Worm (Caenorhabditis elegans) whole organism, L2 larva: ENCODE measurements around the gene ZK783.7.

ENCODE experiments used
- C34F6.9 ChIP-seq: fragments of 150-350 bp; optimal IDR thresholded peaks from 2 replicates; lab custom pipeline; 2014; ENCODE audit warnings: missing biosample characterization, missing genetic modification characterization
- F13H6.1 ChIP-seq: sonication (generic microtip); optimal IDR thresholded peaks from 2 replicates; lab custom pipeline; 2016; ENCODE audit warnings: missing genetic modification characterization, missing compliant biosample characterization
- R02D3.7 ChIP-seq: fragments of 150-350 bp; optimal IDR thresholded peaks from 2 replicates; lab custom pipeline; 2014; ENCODE audit warnings: missing biosample characterization, missing genetic modification characterization
- Y55F3AM.14 ChIP-seq: fragments of 200-800 bp; sonication (Bioruptor generic); optimal IDR thresholded peaks from 2 replicates; lab custom pipeline; 2018; ENCODE audit warnings: mild to moderate bottlenecking, missing genetic modification characterization, missing compliant biosample characterization
- alr-1 ChIP-seq: fragments of 150-350 bp; optimal IDR thresholded peaks from 2 replicates; lab custom pipeline; 2014; ENCODE audit warnings: missing biosample characterization, missing genetic modification characterization
- ama-1 ChIP-seq: fragments of 150-350 bp; optimal IDR thresholded peaks from 2 replicates; lab custom pipeline; 2018; ENCODE audit warnings: inconsistent platforms
- blmp-1 ChIP-seq: sonication (generic microtip); optimal IDR thresholded peaks from 2 replicates; lab custom pipeline; 2017; ENCODE audit warnings: missing genetic modification characterization, mild to moderate bottlenecking, missing compliant biosample characterization, antibody characterized with exemption, moderate library complexity; ENCODE audit not compliant: insufficient read depth
- ceh-82 ChIP-seq: fragments of 150-350 bp; optimal IDR thresholded peaks from 2 replicates; lab custom pipeline; 2014; ENCODE audit warnings: missing biosample characterization, missing genetic modification characterization
- crh-2 ChIP-seq: sonication (generic microtip); optimal IDR thresholded peaks from 2 replicates; lab custom pipeline; 2017; ENCODE audit warnings: missing biosample characterization, missing genetic modification characterization
- dmd-4 ChIP-seq: sonication (generic microtip); optimal IDR thresholded peaks from 2 replicates; lab custom pipeline; 2017; ENCODE audit warnings: missing biosample characterization, missing genetic modification characterization
- egl-27 ChIP-seq: sonication (generic microtip); optimal IDR thresholded peaks from 3 replicates; lab custom pipeline; 2017; ENCODE audit warnings: missing biosample characterization, missing genetic modification reagents, missing genetic modification characterization
- elt-1 ChIP-seq: fragments of 150-350 bp; optimal IDR thresholded peaks from 2 replicates; lab custom pipeline; 2014; ENCODE audit warnings: missing biosample characterization, missing genetic modification characterization
- elt-3 ChIP-seq: sonication (generic microtip); optimal IDR thresholded peaks from 2 replicates; lab custom pipeline; 2017; ENCODE audit warnings: missing biosample characterization, missing genetic modification characterization
- fos-1 ChIP-seq: fragments of 150-350 bp; optimal IDR thresholded peaks from 2 replicates; lab custom pipeline; 2014; ENCODE audit warnings: missing biosample characterization, missing genetic modification characterization
- gmeb-1 ChIP-seq: fragments of 150-350 bp; optimal IDR thresholded peaks from 2 replicates; lab custom pipeline; 2014; ENCODE audit warnings: missing biosample characterization, missing genetic modification characterization
- lin-11 ChIP-seq: fragments of 150-350 bp; sonication (generic microtip); optimal IDR thresholded peaks from 2 replicates; lab custom pipeline; 2014; ENCODE audit warnings: missing biosample characterization, missing genetic modification characterization, inconsistent platforms, mixed read lengths
- lin-39 ChIP-seq: fragments of 150-350 bp; optimal IDR thresholded peaks from 2 replicates; lab custom pipeline; 2014; ENCODE audit warnings: missing biosample characterization, missing genetic modification reagents, missing genetic modification characterization
- lsy-2 ChIP-seq, 2 experiments: fragments of 150-350 bp in 1 of 2; sonication (generic microtip) in 1 of 2; optimal IDR thresholded peaks; 2 replicates each; lab custom pipeline; 2014 to 2017; ENCODE audit warnings: missing biosample characterization in 2 of 2, missing genetic modification characterization in 2 of 2
- mab-5 ChIP-seq: fragments of 150-350 bp; optimal IDR thresholded peaks from 2 replicates; lab custom pipeline; 2014; ENCODE audit warnings: missing biosample characterization, missing genetic modification characterization
- mdl-1 ChIP-seq, 2 experiments: fragments of 150-350 bp in 1 of 2; sonication (generic microtip) in 1 of 2; optimal IDR thresholded peaks; 2 replicates each; lab custom pipeline; 2017; ENCODE audit warnings: missing biosample characterization in 2 of 2, missing genetic modification characterization in 2 of 2
- nhr-10 ChIP-seq: sonication (generic microtip); optimal IDR thresholded peaks from 2 replicates; lab custom pipeline; 2017; ENCODE audit warnings: missing biosample characterization, missing genetic modification characterization
- nhr-11 ChIP-seq: fragments of 150-350 bp; optimal IDR thresholded peaks from 2 replicates; lab custom pipeline; 2014; ENCODE audit warnings: missing biosample characterization, missing genetic modification characterization
- nhr-129 ChIP-seq: fragments of 150-350 bp; optimal IDR thresholded peaks from 2 replicates; lab custom pipeline; 2014; ENCODE audit warnings: missing biosample characterization, missing genetic modification characterization
- nhr-21 ChIP-seq: fragments of 150-350 bp; optimal IDR thresholded peaks from 2 replicates; lab custom pipeline; 2014; ENCODE audit warnings: missing biosample characterization, missing genetic modification characterization
- nhr-23 ChIP-seq: fragments of 150-350 bp; optimal IDR thresholded peaks from 2 replicates; lab custom pipeline; 2014; ENCODE audit warnings: missing biosample characterization, missing genetic modification reagents, missing genetic modification characterization
- nhr-237 ChIP-seq: fragments of 150-350 bp; optimal IDR thresholded peaks from 2 replicates; lab custom pipeline; 2014; ENCODE audit warnings: missing biosample characterization, missing genetic modification characterization
- nhr-25 ChIP-seq: fragments of 150-350 bp; sonication (generic microtip); optimal IDR thresholded peaks from 3 replicates; lab custom pipeline; 2014; ENCODE audit warnings: missing biosample characterization, missing genetic modification characterization
- nhr-6 ChIP-seq: fragments of 150-350 bp; optimal IDR thresholded peaks from 2 replicates; lab custom pipeline; 2014; ENCODE audit warnings: missing biosample characterization, missing genetic modification characterization
- nhr-77 ChIP-seq: fragments of 150-350 bp; optimal IDR thresholded peaks from 2 replicates; lab custom pipeline; 2014; ENCODE audit warnings: missing biosample characterization, missing genetic modification characterization
- sem-4 ChIP-seq: fragments of 150-350 bp; optimal IDR thresholded peaks from 2 replicates; lab custom pipeline; 2014; ENCODE audit warnings: missing biosample characterization, missing genetic modification reagents, missing genetic modification characterization
- skn-1 ChIP-seq: sonication (generic microtip); optimal IDR thresholded peaks from 2 replicates; lab custom pipeline; 2017; ENCODE audit warnings: missing biosample characterization, missing genetic modification characterization
- sma-3 ChIP-seq: sonication (generic microtip); optimal IDR thresholded peaks from 2 replicates; lab custom pipeline; 2016; ENCODE audit warnings: missing genetic modification reagents, missing genetic modification characterization, missing compliant biosample characterization
- sma-9 ChIP-seq, 2 experiments: fragments of 150-350 bp in 1 of 2; sonication (generic microtip) in 1 of 2; optimal IDR thresholded peaks; 2 replicates each; lab custom pipeline; 2014 to 2016; ENCODE audit warnings: missing genetic modification characterization in 2 of 2, mild to moderate bottlenecking in 1 of 2, missing biosample characterization in 1 of 2, missing compliant biosample characterization in 1 of 2, missing genetic modification reagents in 1 of 2, moderate library complexity in 1 of 2
- snpc-4 ChIP-seq: fragments of 150-350 bp; optimal IDR thresholded peaks from 2 replicates; lab custom pipeline; 2014; ENCODE audit warnings: missing biosample characterization, missing genetic modification characterization
- unc-55 ChIP-seq: fragments of 150-350 bp; sonication (generic microtip); optimal IDR thresholded peaks from 3 replicates; lab custom pipeline; 2014; ENCODE audit warnings: missing biosample characterization, missing genetic modification reagents, missing genetic modification characterization
- zag-1 ChIP-seq: fragments of 150-350 bp; optimal IDR thresholded peaks from 2 replicates; lab custom pipeline; 2014; ENCODE audit warnings: missing biosample characterization, missing genetic modification characterization
- ztf-1 ChIP-seq: fragments of 200-800 bp; sonication (Bioruptor generic); conservative IDR thresholded peaks from 2 replicates; pipeline ENCODE4 v1.3.6; 2022; ENCODE audit warnings: missing genetic modification characterization, missing compliant biosample characterization
- ztf-4 ChIP-seq: fragments of 150-350 bp; optimal IDR thresholded peaks from 2 replicates; lab custom pipeline; 2014; ENCODE audit warnings: missing biosample characterization, missing genetic modification characterization

Gene ZK783.7

ce11 chrIII:7642015-7642414 lies 14.5 kb upstream of the ZK783.7 start:
- TF ChIP-seq R02D3.7 (tag; lab: Kevin White, UChicago), result no peak
- TF ChIP-seq lsy-2 (tag; optimal IDR thresholded peaks at IDR 0.05; lab: Kevin White, UChicago), result peak; percentile 16 to 55
- no peak for TF ChIP-seq ceh-82 (tag; lab: Kevin White, UChicago)
- TF ChIP-seq nhr-6 (tag; lab: Kevin White, UChicago), result no peak
- peak; percentile 44 for TF ChIP-seq gmeb-1
- TF ChIP-seq ama-1, result peak; percentile 43
- peak; percentile 56 for TF ChIP-seq sma-9 (GFP tag; optimal IDR thresholded peaks at IDR 0.05; lab: Kevin White, UChicago)
- no peak for TF ChIP-seq sma-9 (tag; optimal IDR thresholded peaks at IDR 0.05; lab: Kevin White, UChicago)
- peak; percentile 14 for TF ChIP-seq nhr-25 (tag; lab: Kevin White, UChicago)
- TF ChIP-seq crh-2 (tag; lab: Kevin White, UChicago), result peak; percentile 13
- no peak for TF ChIP-seq mab-5 (tag; lab: Kevin White, UChicago)
- peak; percentile 54 for TF ChIP-seq nhr-129 (tag; lab: Kevin White, UChicago)
- TF ChIP-seq nhr-77 (tag; lab: Kevin White, UChicago), result no peak
- TF ChIP-seq mdl-1 (tag; optimal IDR thresholded peaks at IDR 0.05; lab: Kevin White, UChicago), result peak; percentile 10 to 71
- peak; percentile 28 for TF ChIP-seq fos-1 (tag; lab: Kevin White, UChicago)
- peak; percentile 32 for TF ChIP-seq sma-3 (GFP tag; lab: Kevin White, UChicago)
- no peak for TF ChIP-seq lin-39

ce11 chrIII:7643084-7643483 lies 13.4 kb upstream of the ZK783.7 start, which contains the start of gene upp-1:
upp-1 (minus strand) TSS chrIII:7643101.
- TF ChIP-seq lin-11 (no peak), unc-55 (GFP tag; lab: Kevin White, UChicago) (peak; percentile 26), nhr-237 (tag; lab: Kevin White, UChicago) (no peak), nhr-25 (tag; lab: Kevin White, UChicago) (no peak), nhr-77 (tag; lab: Kevin White, UChicago) (no peak), gmeb-1 (no peak), lsy-2 (tag; optimal IDR thresholded peaks at IDR 0.05; lab: Kevin White, UChicago) (peak in 1 of 2 experiments; percentile 67), dmd-4 (tag; lab: Kevin White, UChicago) (no peak), C34F6.9 (tag; lab: Kevin White, UChicago) (peak; percentile 78), nhr-129 (tag; lab: Kevin White, UChicago) (peak; percentile 39), crh-2 (tag; lab: Kevin White, UChicago) (peak; percentile 8), sem-4 (tag; lab: Kevin White, UChicago) (peak; percentile 31), elt-3 (tag; lab: Kevin White, UChicago) (no peak), snpc-4 (tag; lab: Kevin White, UChicago) (no peak)
- TF ChIP-seq, all 48 proteins: peak for 6

ce11 chrIII:7643902-7644641 lies 12.4 kb upstream of the ZK783.7 start:
- TF ChIP-seq nhr-129 (tag; lab: Kevin White, UChicago), result peak; percentile 57
- no peak for TF ChIP-seq unc-55 (GFP tag; lab: Kevin White, UChicago)
- no peak for TF ChIP-seq ztf-1 (GFP tag; lab: Robert Waterston, UW)
- TF ChIP-seq ama-1, result no peak
- TF ChIP-seq dmd-4 (tag; lab: Kevin White, UChicago), result no peak
- no peak for TF ChIP-seq ztf-4 (tag; lab: Kevin White, UChicago)
- TF ChIP-seq Y55F3AM.14 (GFP tag; lab: Kevin White, UChicago), result no peak
- no peak for TF ChIP-seq R02D3.7 (tag; lab: Kevin White, UChicago)
- TF ChIP-seq fos-1 (tag; lab: Kevin White, UChicago), result peak; percentile 95
- peak; percentile 59 for TF ChIP-seq gmeb-1
- no peak for TF ChIP-seq nhr-11 (tag; lab: Kevin White, UChicago)
- no peak for TF ChIP-seq mab-5 (tag; lab: Kevin White, UChicago)
- TF ChIP-seq lin-39, result no peak
- peak in 1 of 2 experiments; percentile 53 for TF ChIP-seq lsy-2 (tag; optimal IDR thresholded peaks at IDR 0.05; lab: Kevin White, UChicago)
- no peak for TF ChIP-seq zag-1 (tag; lab: Kevin White, UChicago)
- TF ChIP-seq mdl-1 (tag; optimal IDR thresholded peaks at IDR 0.05; lab: Kevin White, UChicago), result peak; percentile 13 to 56
- TF ChIP-seq sem-4 (tag; lab: Kevin White, UChicago), result no peak
- peak; percentile 85 for TF ChIP-seq sma-3 (GFP tag; lab: Kevin White, UChicago)
- TF ChIP-seq nhr-25 (tag; lab: Kevin White, UChicago), result peak; percentile 32
- peak; percentile 79 for TF ChIP-seq skn-1 (tag; lab: Kevin White, UChicago)
- TF ChIP-seq nhr-21 (tag; lab: Kevin White, UChicago), result peak; percentile 80
- TF ChIP-seq alr-1 (tag; lab: Kevin White, UChicago), result no peak
- peak; percentile 93 for TF ChIP-seq sma-9 (GFP tag; optimal IDR thresholded peaks at IDR 0.05; lab: Kevin White, UChicago)
- no peak for TF ChIP-seq sma-9 (tag; optimal IDR thresholded peaks at IDR 0.05; lab: Kevin White, UChicago)
- no peak for TF ChIP-seq nhr-23
- TF ChIP-seq C34F6.9 (tag; lab: Kevin White, UChicago), result no peak
- no peak for TF ChIP-seq nhr-10
- TF ChIP-seq elt-1 (tag; lab: Kevin White, UChicago), result no peak
- TF ChIP-seq blmp-1 (tag; lab: Kevin White, UChicago), result no peak
- TF ChIP-seq crh-2 (tag; lab: Kevin White, UChicago), result peak; percentile 90
- peak; percentile 59 for TF ChIP-seq egl-27
- TF ChIP-seq F13H6.1, result peak; percentile 32
- TF ChIP-seq lin-11, result no peak
